Worm (Caenorhabditis elegans) whole organism, L2 larva: Measurements from ENCODE around the gene fipr-9.

ENCODE experiments used
- C34F6.9 ChIP-seq: fragments of 150-350 bp; optimal IDR thresholded peaks from 2 replicates; lab custom pipeline; 2014; ENCODE audit warnings: missing biosample characterization, missing genetic modification characterization
- Y55F3AM.14 ChIP-seq: fragments of 200-800 bp; sonication (Bioruptor generic); optimal IDR thresholded peaks from 2 replicates; lab custom pipeline; 2018; ENCODE audit warnings: mild to moderate bottlenecking, missing genetic modification characterization, missing compliant biosample characterization
- ZK546.5 ChIP-seq: sonication (generic microtip); optimal IDR thresholded peaks from 2 replicates; lab custom pipeline; 2017; ENCODE audit warnings: missing biosample characterization, missing genetic modification characterization
- ama-1 ChIP-seq: fragments of 150-350 bp; optimal IDR thresholded peaks from 2 replicates; lab custom pipeline; 2018; ENCODE audit warnings: inconsistent platforms
- blmp-1 ChIP-seq: sonication (generic microtip); optimal IDR thresholded peaks from 2 replicates; lab custom pipeline; 2017; ENCODE audit warnings: missing genetic modification characterization, mild to moderate bottlenecking, missing compliant biosample characterization, antibody characterized with exemption, moderate library complexity; ENCODE audit not compliant: insufficient read depth
- ceh-82 ChIP-seq: fragments of 150-350 bp; optimal IDR thresholded peaks from 2 replicates; lab custom pipeline; 2014; ENCODE audit warnings: missing biosample characterization, missing genetic modification characterization
- dmd-4 ChIP-seq: sonication (generic microtip); optimal IDR thresholded peaks from 2 replicates; lab custom pipeline; 2017; ENCODE audit warnings: missing biosample characterization, missing genetic modification characterization
- elt-1 ChIP-seq: fragments of 150-350 bp; optimal IDR thresholded peaks from 2 replicates; lab custom pipeline; 2014; ENCODE audit warnings: missing biosample characterization, missing genetic modification characterization
- elt-3 ChIP-seq: sonication (generic microtip); optimal IDR thresholded peaks from 2 replicates; lab custom pipeline; 2017; ENCODE audit warnings: missing biosample characterization, missing genetic modification characterization
- fos-1 ChIP-seq: fragments of 150-350 bp; optimal IDR thresholded peaks from 2 replicates; lab custom pipeline; 2014; ENCODE audit warnings: missing biosample characterization, missing genetic modification characterization
- gmeb-1 ChIP-seq: fragments of 150-350 bp; optimal IDR thresholded peaks from 2 replicates; lab custom pipeline; 2014; ENCODE audit warnings: missing biosample characterization, missing genetic modification characterization
- lin-13 ChIP-seq: fragments of 150-350 bp; optimal IDR thresholded peaks from 2 replicates; lab custom pipeline; 2014; ENCODE audit warnings: missing biosample characterization, missing genetic modification reagents, missing genetic modification characterization
- lsy-2 ChIP-seq, 2 experiments: fragments of 150-350 bp in 1 of 2; sonication (generic microtip) in 1 of 2; optimal IDR thresholded peaks; 2 replicates each; lab custom pipeline; 2014 to 2017; ENCODE audit warnings: missing biosample characterization in 2 of 2, missing genetic modification characterization in 2 of 2
- mbf-1 ChIP-seq: sonication (generic microtip); optimal IDR thresholded peaks from 2 replicates; lab custom pipeline; 2017; ENCODE audit warnings: missing biosample characterization, missing genetic modification characterization
- mdl-1 ChIP-seq, 2 experiments: fragments of 150-350 bp in 1 of 2; sonication (generic microtip) in 1 of 2; optimal IDR thresholded peaks; 2 replicates each; lab custom pipeline; 2017; ENCODE audit warnings: missing biosample characterization in 2 of 2, missing genetic modification characterization in 2 of 2
- nhr-10 ChIP-seq: sonication (generic microtip); optimal IDR thresholded peaks from 2 replicates; lab custom pipeline; 2017; ENCODE audit warnings: missing biosample characterization, missing genetic modification characterization
- nhr-12 ChIP-seq: fragments of 150-350 bp; optimal IDR thresholded peaks from 2 replicates; lab custom pipeline; 2014; ENCODE audit warnings: missing biosample characterization, missing genetic modification characterization
- nhr-129 ChIP-seq: fragments of 150-350 bp; optimal IDR thresholded peaks from 2 replicates; lab custom pipeline; 2014; ENCODE audit warnings: missing biosample characterization, missing genetic modification characterization
- nhr-21 ChIP-seq: fragments of 150-350 bp; optimal IDR thresholded peaks from 2 replicates; lab custom pipeline; 2014; ENCODE audit warnings: missing biosample characterization, missing genetic modification characterization
- nhr-23 ChIP-seq: fragments of 150-350 bp; optimal IDR thresholded peaks from 2 replicates; lab custom pipeline; 2014; ENCODE audit warnings: missing biosample characterization, missing genetic modification reagents, missing genetic modification characterization
- nhr-237 ChIP-seq: fragments of 150-350 bp; optimal IDR thresholded peaks from 2 replicates; lab custom pipeline; 2014; ENCODE audit warnings: missing biosample characterization, missing genetic modification characterization
- nhr-25 ChIP-seq: fragments of 150-350 bp; sonication (generic microtip); optimal IDR thresholded peaks from 3 replicates; lab custom pipeline; 2014; ENCODE audit warnings: missing biosample characterization, missing genetic modification characterization
- nhr-77 ChIP-seq: fragments of 150-350 bp; optimal IDR thresholded peaks from 2 replicates; lab custom pipeline; 2014; ENCODE audit warnings: missing biosample characterization, missing genetic modification characterization
- sem-4 ChIP-seq: fragments of 150-350 bp; optimal IDR thresholded peaks from 2 replicates; lab custom pipeline; 2014; ENCODE audit warnings: missing biosample characterization, missing genetic modification reagents, missing genetic modification characterization
- skn-1 ChIP-seq: sonication (generic microtip); optimal IDR thresholded peaks from 2 replicates; lab custom pipeline; 2017; ENCODE audit warnings: missing biosample characterization, missing genetic modification characterization
- sma-3 ChIP-seq: sonication (generic microtip); optimal IDR thresholded peaks from 2 replicates; lab custom pipeline; 2016; ENCODE audit warnings: missing genetic modification reagents, missing genetic modification characterization, missing compliant biosample characterization
- sma-9 ChIP-seq, 2 experiments: fragments of 150-350 bp in 1 of 2; sonication (generic microtip) in 1 of 2; optimal IDR thresholded peaks; 2 replicates each; lab custom pipeline; 2014 to 2016; ENCODE audit warnings: missing genetic modification characterization in 2 of 2, mild to moderate bottlenecking in 1 of 2, missing biosample characterization in 1 of 2, missing compliant biosample characterization in 1 of 2, missing genetic modification reagents in 1 of 2, moderate library complexity in 1 of 2
- snpc-4 ChIP-seq: fragments of 150-350 bp; optimal IDR thresholded peaks from 2 replicates; lab custom pipeline; 2014; ENCODE audit warnings: missing biosample characterization, missing genetic modification characterization
- unc-39 ChIP-seq: fragments of 150-350 bp; optimal IDR thresholded peaks from 2 replicates; lab custom pipeline; 2014; ENCODE audit warnings: missing biosample characterization, missing genetic modification characterization
- unc-62 ChIP-seq: fragments of 150-350 bp; optimal IDR thresholded peaks from 2 replicates; lab custom pipeline; 2014; ENCODE audit warnings: missing biosample characterization, missing genetic modification reagents, missing genetic modification characterization
- zag-1 ChIP-seq: fragments of 150-350 bp; optimal IDR thresholded peaks from 2 replicates; lab custom pipeline; 2014; ENCODE audit warnings: missing biosample characterization, missing genetic modification characterization
- ztf-1 ChIP-seq: fragments of 200-800 bp; sonication (Bioruptor generic); conservative IDR thresholded peaks from 2 replicates; pipeline ENCODE4 v1.3.6; 2022; ENCODE audit warnings: missing genetic modification characterization, missing compliant biosample characterization
- ztf-11 ChIP-seq: sonication (generic microtip); optimal IDR thresholded peaks from 2 replicates; lab custom pipeline; 2017; ENCODE audit warnings: missing biosample characterization, missing genetic modification characterization

fipr-9 gene

ce11 chrV:10246967-10247366 is 25.5 kb downstream of the fipr-9 start:
- TF ChIP-seq nhr-12 (tag; lab: Kevin White, UChicago) (no peak), mdl-1 (tag; optimal IDR thresholded peaks at IDR 0.05; lab: Kevin White, UChicago) (peak in 1 of 2 experiments; percentile 15), nhr-25 (tag; lab: Kevin White, UChicago) (no peak), sma-9 (GFP tag; optimal IDR thresholded peaks at IDR 0.05; lab: Kevin White, UChicago) (peak; percentile 0), sma-9 (tag; optimal IDR thresholded peaks at IDR 0.05; lab: Kevin White, UChicago) (no peak)
- TF ChIP-seq, all 48 proteins: peak for 2

- TF ChIP-seq zag-1 (no peak), dmd-4 (tag; lab: Kevin White, UChicago) (no peak), unc-39 (no peak), nhr-129 (tag; lab: Kevin White, UChicago) (peak; percentile 32), unc-62 (GFP tag; lab: Kevin White, UChicago) (no peak), sem-4 (tag; lab: Kevin White, UChicago) (no peak), ceh-82 (no peak), lin-13 (GFP tag; lab: Kevin White, UChicago) (no peak), ama-1 (lab: Kevin White, UChicago) (no peak), C34F6.9 (tag; lab: Kevin White, UChicago) (peak; percentile 37), lsy-2 (tag; optimal IDR thresholded peaks at IDR 0.05; lab: Kevin White, UChicago) (peak in 1 of 2 experiments; percentile 38)
Observed at ce11 chrV:10247673-10248239, 26.3 kb downstream of the fipr-9 start.

ce11 chrV:10248255-10248979 is 27.0 kb downstream of the fipr-9 start, which contains the start of gene akt-1:
akt-1 (plus strand) TSS chrV:10248905.
- no peak for TF ChIP-seq Y55F3AM.14 (GFP tag; lab: Kevin White, UChicago)

- TF ChIP-seq nhr-237 (tag; lab: Kevin White, UChicago) (no peak), ZK546.5 (tag; lab: Kevin White, UChicago) (no peak), unc-39 (no peak), ztf-1 (GFP tag; lab: Robert Waterston, UW) (no peak), ztf-11 (tag; lab: Kevin White, UChicago) (no peak), ceh-82 (no peak), sma-9 (GFP tag; optimal IDR thresholded peaks at IDR 0.05; lab: Kevin White, UChicago) (no peak), sma-9 (tag; optimal IDR thresholded peaks at IDR 0.05; lab: Kevin White, UChicago) (no peak), lin-13 (GFP tag; lab: Kevin White, UChicago) (no peak), sma-3 (GFP tag; lab: Kevin White, UChicago) (no peak), skn-1 (tag; lab: Kevin White, UChicago) (no peak), ama-1 (lab: Kevin White, UChicago) (no peak), Y55F3AM.14 (GFP tag; lab: Kevin White, UChicago) (no peak), mdl-1 (tag; optimal IDR thresholded peaks at IDR 0.05; lab: Kevin White, UChicago) (no peak), dmd-4 (tag; lab: Kevin White, UChicago) (no peak), elt-1 (tag; lab: Kevin White, UChicago) (no peak), nhr-12 (tag; lab: Kevin White, UChicago) (no peak), blmp-1 (tag; lab: Kevin White, UChicago) (no peak), nhr-10 (tag; lab: Kevin White, UChicago) (no peak)
Observed at ce11 chrV:10249515-10249914, 28.1 kb downstream of the fipr-9 start.

ce11 chrV:10252682-10253081 is 31.2 kb downstream of the fipr-9 start:
- TF ChIP-seq unc-39 = no peak
- TF ChIP-seq ama-1 (lab: Kevin White, UChicago) = no peak
- no peak for TF ChIP-seq nhr-21 (tag; lab: Kevin White, UChicago)
- no peak for TF ChIP-seq fos-1 (tag; lab: Kevin White, UChicago)
- TF ChIP-seq mbf-1 (tag; lab: Kevin White, UChicago) = no peak
- TF ChIP-seq snpc-4 = no peak
- no peak for TF ChIP-seq ztf-11 (tag; lab: Kevin White, UChicago)
- TF ChIP-seq nhr-23 = no peak
- TF ChIP-seq nhr-237 (tag; lab: Kevin White, UChicago) = no peak
- no peak for TF ChIP-seq dmd-4 (tag; lab: Kevin White, UChicago)
- TF ChIP-seq elt-1 (tag; lab: Kevin White, UChicago) = no peak
- no peak for TF ChIP-seq nhr-25 (tag; lab: Kevin White, UChicago)
- TF ChIP-seq nhr-77 = no peak
- TF ChIP-seq gmeb-1 (tag; lab: Kevin White, UChicago) = no peak
- TF ChIP-seq blmp-1 (tag; lab: Kevin White, UChicago) = no peak
- no peak for TF ChIP-seq lsy-2 (tag; optimal IDR thresholded peaks at IDR 0.05; lab: Kevin White, UChicago)
- no peak for TF ChIP-seq elt-3 (tag; lab: Kevin White, UChicago)
- TF ChIP-seq ZK546.5 (tag; lab: Kevin White, UChicago) = no peak
